Worm (Caenorhabditis elegans) whole organism, early embryonic: ENCODE data around the gene srh-264.

ENCODE experiments used
- B0310.2 ChIP-seq: sonication (generic microtip); optimal IDR thresholded peaks from 2 replicates; lab custom pipeline; 2016; ENCODE audit warnings: mild to moderate bottlenecking, missing genetic modification characterization, missing compliant biosample characterization
- F13C5.2 ChIP-seq: sonication (generic microtip); optimal IDR thresholded peaks from 2 replicates; lab custom pipeline; 2017; ENCODE audit warnings: mild to moderate bottlenecking, missing genetic modification characterization, inconsistent platforms, missing compliant biosample characterization
- aly-1 ChIP-seq: sonication (generic microtip); optimal IDR thresholded peaks from 2 replicates; lab custom pipeline; 2016; ENCODE audit warnings: missing genetic modification characterization, missing compliant biosample characterization
- ama-1 ChIP-seq: fragments of 150-350 bp; optimal IDR thresholded peaks from 2 replicates; lab custom pipeline; 2014
- ceh-13 ChIP-seq: fragments of 200-800 bp; sonication (Bioruptor generic); optimal IDR thresholded peaks from 2 replicates; lab custom pipeline; 2018; ENCODE audit warnings: mild to moderate bottlenecking, missing genetic modification characterization, missing compliant biosample characterization
- ceh-36 ChIP-seq: sonication (generic microtip); optimal IDR thresholded peaks from 2 replicates; lab custom pipeline; 2016; ENCODE audit warnings: missing genetic modification characterization, inconsistent platforms, missing compliant biosample characterization
- ets-7 ChIP-seq: sonication (generic microtip); optimal IDR thresholded peaks from 2 replicates; lab custom pipeline; 2016; ENCODE audit warnings: missing genotype, missing genetic modification characterization, missing compliant biosample characterization
- flt-1 ChIP-seq: fragments of 200-800 bp; sonication (Bioruptor generic); IDR thresholded peaks from 2 replicates; pipeline ENCODE4 v1.3.6; 2022; ENCODE audit warnings: missing genetic modification characterization, missing compliant biosample characterization
- hmbx-1 ChIP-seq: sonication (generic microtip); optimal IDR thresholded peaks from 2 replicates; lab custom pipeline; 2016; ENCODE audit warnings: mild to moderate bottlenecking, missing genetic modification characterization, missing compliant biosample characterization
- hmg-4 ChIP-seq: fragments of 200-800 bp; sonication (Bioruptor generic); optimal IDR thresholded peaks from 2 replicates; lab custom pipeline; 2018; ENCODE audit warnings: mild to moderate bottlenecking, missing genetic modification characterization, missing compliant biosample characterization
- hnd-1 ChIP-seq: sonication (generic microtip); optimal IDR thresholded peaks from 2 replicates; lab custom pipeline; 2016; ENCODE audit warnings: missing genetic modification characterization, missing compliant biosample characterization
- pes-1 ChIP-seq: fragments of 200-800 bp; sonication (Bioruptor generic); IDR thresholded peaks from 2 replicates; pipeline ENCODE4 v1.3.6; 2022; ENCODE audit warnings: missing genetic modification reagents, missing genetic modification characterization, missing compliant biosample characterization
- scrt-1 ChIP-seq: fragments of 200-800 bp; sonication (Bioruptor generic); IDR thresholded peaks from 2 replicates; pipeline ENCODE4 v1.3.6; 2022; ENCODE audit warnings: missing genetic modification characterization, missing compliant biosample characterization
- sea-1 ChIP-seq: fragments of 200-800 bp; sonication (Bioruptor generic); conservative IDR thresholded peaks from 2 replicates; pipeline ENCODE4 v1.3.6; 2022; ENCODE audit warnings: missing genetic modification characterization, missing compliant biosample characterization
- tbx-11 ChIP-seq: fragments of 200-800 bp; sonication (Bioruptor generic); IDR thresholded peaks from 2 replicates; pipeline ENCODE4 v1.3.6; 2022; ENCODE audit warnings: missing genetic modification characterization, missing compliant biosample characterization
- tbx-37 ChIP-seq: fragments of 200-800 bp; sonication (Bioruptor generic); conservative IDR thresholded peaks from 2 replicates; pipeline ENCODE4 v1.3.6; 2022; ENCODE audit warnings: missing genetic modification reagents, missing genetic modification characterization, missing compliant biosample characterization
- tra-4 ChIP-seq: sonication (generic microtip); optimal IDR thresholded peaks from 2 replicates; lab custom pipeline; 2017; ENCODE audit warnings: missing genetic modification characterization, missing compliant biosample characterization

Gene srh-264

ce11 chrV:15445437-15445836, 31.5 kb downstream of the srh-264 start, which contains the start of gene srh-239:
Gene srh-239, plus strand, starts transcription at chrV:15445737.
- TF ChIP-seq tra-4 (tag; lab: Kevin White, UChicago) (no peak), aly-1 (tag; lab: Kevin White, UChicago) (no peak), hmg-4 (GFP tag; lab: Kevin White, UChicago) (no peak), ceh-13 (GFP tag; lab: Kevin White, UChicago) (no peak), scrt-1 (no peak), ceh-36 (tag; lab: Kevin White, UChicago) (no peak)

ce11 chrV:15448408-15448807, 34.5 kb downstream of the srh-264 start, which contains the start of gene T26H5.4:
Gene T26H5.4, minus strand, starts transcription at chrV:15448701.
- TF ChIP-seq pes-1 (GFP tag; lab: Robert Waterston, UW) (no peak), aly-1 (tag; lab: Kevin White, UChicago) (no peak), sea-1 (GFP tag; lab: Robert Waterston, UW) (no peak)

- TF ChIP-seq sea-1 (GFP tag; lab: Robert Waterston, UW): no peak
Measured at ce11 chrV:15448865-15449264, 34.9 kb downstream of the srh-264 start, which contains the start of gene T26H5.14. Gene T26H5.14, plus strand, starts transcription at chrV:15449165.

DNA sequence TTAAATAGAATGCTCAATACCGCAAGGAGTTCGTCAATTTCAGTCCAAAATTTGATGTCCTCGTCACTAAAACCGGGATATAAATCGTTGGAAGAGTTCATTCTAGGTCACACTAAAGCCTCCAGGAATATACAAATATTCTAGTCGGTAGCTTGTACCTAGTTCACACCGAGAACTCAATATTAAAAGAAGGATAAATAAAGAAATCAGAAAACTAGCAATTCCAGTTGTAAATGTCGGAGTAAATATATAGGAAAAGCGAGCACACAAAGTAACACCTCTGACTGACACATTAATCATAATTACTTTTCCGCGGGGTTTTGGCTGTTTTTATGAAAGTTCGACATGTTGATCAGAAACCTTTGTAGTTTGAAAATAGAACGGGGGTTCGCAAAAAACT, 37.5 kb downstream of the srh-264 start, which contains the start of gene srw-33:
TSS of gene srw-33 (minus strand) at position 101 of the 400 bp plus-strand sequence.
- no peak for TF ChIP-seq flt-1 (GFP tag; lab: Robert Waterston, UW)
- TF ChIP-seq hmbx-1 (tag; lab: Kevin White, UChicago): no peak
- TF ChIP-seq hmg-4 (GFP tag; lab: Kevin White, UChicago): no peak
- TF ChIP-seq ets-7 (tag; lab: Kevin White, UChicago): no peak
- no peak for TF ChIP-seq scrt-1
- no peak for TF ChIP-seq ceh-13 (GFP tag; lab: Kevin White, UChicago)
- TF ChIP-seq tbx-37 (GFP tag; lab: Robert Waterston, UW): no peak
- TF ChIP-seq tbx-11 (GFP tag; lab: Robert Waterston, UW): no peak

- no peak for TF ChIP-seq B0310.2
- no peak for TF ChIP-seq tra-4 (tag; lab: Kevin White, UChicago)
Measured at ce11 chrV:15454322-15454721, 40.4 kb downstream of the srh-264 start.

- no peak for TF ChIP-seq pes-1 (GFP tag; lab: Robert Waterston, UW)
- TF ChIP-seq hnd-1 (tag; lab: Kevin White, UChicago): no peak
- TF ChIP-seq F13C5.2 (tag; lab: Kevin White, UChicago): no peak
- no peak for TF ChIP-seq B0310.2
- no peak for TF ChIP-seq ceh-36 (tag; lab: Kevin White, UChicago)
- TF ChIP-seq sea-1 (GFP tag; lab: Robert Waterston, UW): no peak
- TF ChIP-seq ama-1 (lab: Kevin White, UChicago): no peak
- no peak for TF ChIP-seq tbx-11 (GFP tag; lab: Robert Waterston, UW)
- TF ChIP-seq ceh-13 (GFP tag; lab: Kevin White, UChicago): no peak
- no peak for TF ChIP-seq hmbx-1 (tag; lab: Kevin White, UChicago)
- TF ChIP-seq tra-4 (tag; lab: Kevin White, UChicago): no peak
- TF ChIP-seq aly-1 (tag; lab: Kevin White, UChicago): no peak
- no peak for TF ChIP-seq hmg-4 (GFP tag; lab: Kevin White, UChicago)
- TF ChIP-seq scrt-1: no peak
- TF ChIP-seq flt-1 (GFP tag; lab: Robert Waterston, UW): no peak
- TF ChIP-seq ets-7 (tag; lab: Kevin White, UChicago): no peak
- no peak for TF ChIP-seq tbx-37 (GFP tag; lab: Robert Waterston, UW)
Measured at ce11 chrV:15459088-15459487, 45.1 kb downstream of the srh-264 start, which contains the start of gene str-71. Gene str-71, minus strand, starts transcription at chrV:15459188.

- TF ChIP-seq pes-1 (GFP tag; lab: Robert Waterston, UW) (no peak), aly-1 (tag; lab: Kevin White, UChicago) (no peak), ama-1 (lab: Kevin White, UChicago) (no peak), sea-1 (GFP tag; lab: Robert Waterston, UW) (no peak), scrt-1 (no peak), hnd-1 (tag; lab: Kevin White, UChicago) (no peak), tra-4 (tag; lab: Kevin White, UChicago) (no peak), hmbx-1 (tag; lab: Kevin White, UChicago) (no peak), ceh-36 (tag; lab: Kevin White, UChicago) (no peak), tbx-11 (GFP tag; lab: Robert Waterston, UW) (no peak), flt-1 (GFP tag; lab: Robert Waterston, UW) (no peak), hmg-4 (GFP tag; lab: Kevin White, UChicago) (no peak), ceh-13 (GFP tag; lab: Kevin White, UChicago) (no peak), tbx-37 (GFP tag; lab: Robert Waterston, UW) (no peak)
Measured at ce11 chrV:15464402-15464801, 50.5 kb downstream of the srh-264 start, which contains the start of gene rocf-1. Gene rocf-1, minus strand, starts transcription at chrV:15464502.
